Worm (Caenorhabditis elegans): ENCODE measurements around the gene F17C11.26.

DNA sequence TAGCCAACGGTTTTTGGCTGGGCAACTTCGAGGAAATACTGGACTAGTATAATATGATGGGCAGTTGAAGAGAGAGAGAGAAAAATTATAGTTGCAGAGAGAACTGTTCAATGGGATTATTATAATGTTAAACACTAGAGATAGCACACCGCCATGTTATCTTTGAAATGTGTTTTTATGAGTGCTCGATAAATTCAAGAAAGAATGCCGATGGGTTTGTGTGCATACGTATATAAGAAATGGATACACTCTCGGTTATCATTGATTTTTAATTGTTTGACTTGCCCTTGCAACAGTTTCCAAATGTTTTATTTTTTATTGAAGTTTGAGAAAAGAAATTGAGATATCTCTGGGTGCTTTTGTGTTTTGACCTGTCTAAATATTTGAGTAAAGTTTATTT, 4.6 kb upstream of the F17C11.26 start, which contains the start of gene F17C11.12:
- TF ChIP-seq hlh-13 (GFP tag; optimal IDR thresholded peaks at IDR 0.05): no peak
- TF ChIP-seq ceh-30 (tag; optimal IDR thresholded peaks at IDR 0.05): no peak
- no peak for TF ChIP-seq ets-4 (tag; optimal IDR thresholded peaks at IDR 0.05)
- TF ChIP-seq ceh-19 (GFP tag; optimal IDR thresholded peaks at IDR 0.05): no peak
- TF ChIP-seq lin-11 (tag; optimal IDR thresholded peaks at IDR 0.05): no peak
- TF ChIP-seq tbx-2 (tag; optimal IDR thresholded peaks at IDR 0.05): no peak
- no peak for TF ChIP-seq ttx-3 (tag; optimal IDR thresholded peaks at IDR 0.05)
- no peak for TF ChIP-seq nhr-11 (tag; optimal IDR thresholded peaks at IDR 0.05)
- TF ChIP-seq elt-2 (tag; optimal IDR thresholded peaks at IDR 0.05): peak; percentile 44
- TF ChIP-seq nfya-1 (tag; optimal IDR thresholded peaks at IDR 0.05): no peak

Data from whole organism, late embryonic.